Fruit fly (Drosophila melanogaster) whole organism, prepupa: ENCODE measurements around the gene AdipoR.

ENCODE experiments used
- Blimp-1 ChIP-seq: fragments of 200-800 bp; sonication (Bioruptor generic); optimal IDR thresholded peaks from 3 replicates; lab custom pipeline; 2017; ENCODE audit warnings: missing biosample characterization, missing genetic modification characterization, mild to moderate bottlenecking, moderate library complexity, missing genetic modification reagents
- CG10669 ChIP-seq: fragments of 200-800 bp; sonication (Bioruptor generic); optimal IDR thresholded peaks from 3 replicates; lab custom pipeline; 2018; ENCODE audit warnings: missing biosample characterization, mild to moderate bottlenecking, missing genetic modification characterization, moderate library complexity
- CG11294 ChIP-seq: fragments of 200-800 bp; sonication (Bioruptor generic); IDR thresholded peaks from 2 replicates; pipeline ENCODE4 v1.3.6; 2022; ENCODE audit warnings: missing biosample characterization, missing genetic modification characterization
- CG11762 ChIP-seq: fragments of 200-800 bp; sonication (Bioruptor generic); optimal IDR thresholded peaks from 3 replicates; lab custom pipeline; 2016; ENCODE audit warnings: missing biosample characterization, missing genetic modification characterization; ENCODE audit not compliant: insufficient read depth
- CG11902 ChIP-seq: fragments of 200-800 bp; sonication (Bioruptor generic); optimal IDR thresholded peaks from 3 replicates; lab custom pipeline; 2016; ENCODE audit warnings: missing biosample characterization, missing genetic modification characterization
- CG15336 ChIP-seq: fragments of 200-800 bp; sonication (Bioruptor generic); IDR thresholded peaks from 2 replicates; pipeline ENCODE4 v1.3.6; 2022; ENCODE audit warnings: missing biosample characterization, missing genetic modification characterization
- CG3032 ChIP-seq: fragments of 200-800 bp; optimal IDR thresholded peaks from 2 replicates; lab custom pipeline; 2019; ENCODE audit warnings: missing biosample characterization, mild to moderate bottlenecking, missing genetic modification characterization, moderate library complexity
- CG31627 ChIP-seq: fragments of 200-800 bp; sonication (Bioruptor generic); optimal IDR thresholded peaks from 3 replicates; lab custom pipeline; 2016; ENCODE audit warnings: missing biosample characterization, missing genetic modification characterization
- CG32006 ChIP-seq: fragments of 200-800 bp; sonication (Bioruptor generic); optimal IDR thresholded peaks from 3 replicates; lab custom pipeline; 2017; ENCODE audit warnings: missing biosample characterization, mild to moderate bottlenecking, missing genetic modification characterization
- CG34406 ChIP-seq: fragments of 200-800 bp; sonication (Bioruptor generic); optimal IDR thresholded peaks from 3 replicates; lab custom pipeline; 2016; ENCODE audit warnings: missing biosample characterization, missing genetic modification characterization
- CG3919 ChIP-seq: fragments of 200-800 bp; sonication (Bioruptor generic); optimal IDR thresholded peaks from 3 replicates; lab custom pipeline; 2016; ENCODE audit warnings: missing biosample characterization, missing genetic modification characterization
- CG6792 ChIP-seq: fragments of 200-800 bp; sonication (Bioruptor generic); optimal IDR thresholded peaks from 3 replicates; lab custom pipeline; 2016; ENCODE audit warnings: missing biosample characterization, missing genetic modification characterization
- CG6854 ChIP-seq: fragments of 200-800 bp; sonication (Bioruptor generic); optimal IDR thresholded peaks from 2 replicates; lab custom pipeline; 2017; ENCODE audit warnings: missing biosample characterization, mild to moderate bottlenecking, missing genetic modification characterization
- CG7368 ChIP-seq: fragments of 200-800 bp; sonication (Bioruptor generic); optimal IDR thresholded peaks from 3 replicates; lab custom pipeline; 2016; ENCODE audit warnings: missing biosample characterization, missing genetic modification characterization
- CG8119 ChIP-seq: fragments of 200-800 bp; sonication (Bioruptor generic); IDR thresholded peaks from 3 replicates; pipeline ENCODE4 v1.3.6; 2022; ENCODE audit warnings: missing biosample characterization, missing genetic modification characterization
- CG8632 ChIP-seq: fragments of 200-800 bp; sonication (Bioruptor generic); optimal IDR thresholded peaks from 3 replicates; lab custom pipeline; 2016; ENCODE audit warnings: missing biosample characterization, missing genetic modification characterization
- CG9139 ChIP-seq: fragments of 200-800 bp; sonication (Bioruptor generic); optimal IDR thresholded peaks from 3 replicates; lab custom pipeline; 2017; ENCODE audit warnings: missing biosample characterization, mild to moderate bottlenecking, missing genetic modification characterization
- Eip75B ChIP-seq: fragments of 200-800 bp; sonication (Bioruptor generic); optimal IDR thresholded peaks from 3 replicates; lab custom pipeline; 2016; ENCODE audit warnings: missing biosample characterization, missing genetic modification characterization
- Eip78C ChIP-seq: fragments of 200-800 bp; sonication (Bioruptor generic); peaks from one replicate; lab custom pipeline; 2016; ENCODE audit warnings: missing biosample characterization, missing genetic modification characterization
- Eip93F ChIP-seq: fragments of 200-800 bp; sonication (Bioruptor generic); optimal IDR thresholded peaks from 2 replicates; lab custom pipeline; 2016; ENCODE audit warnings: missing biosample characterization, mild to moderate bottlenecking, missing genetic modification characterization
- Ets21C ChIP-seq: fragments of 200-800 bp; sonication (Bioruptor generic); optimal IDR thresholded peaks from 3 replicates; lab custom pipeline; 2016; ENCODE audit warnings: missing biosample characterization, missing genetic modification characterization
- Hr39 ChIP-seq: fragments of 200-800 bp; sonication (Bioruptor generic); optimal IDR thresholded peaks from 2 replicates; lab custom pipeline; 2016; ENCODE audit warnings: missing biosample characterization, missing genetic modification characterization
- Lpt ChIP-seq: fragments of 200-800 bp; sonication (Bioruptor generic); optimal IDR thresholded peaks from 3 replicates; lab custom pipeline; 2016; ENCODE audit warnings: missing biosample characterization, missing genetic modification characterization
- OdsH ChIP-seq: fragments of 200-800 bp; sonication (Bioruptor generic); optimal IDR thresholded peaks from 3 replicates; lab custom pipeline; 2016; ENCODE audit warnings: missing biosample characterization, missing genetic modification characterization
- Sox102F ChIP-seq: fragments of 200-800 bp; sonication (Bioruptor generic); optimal IDR thresholded peaks from 2 replicates; lab custom pipeline; 2016; ENCODE audit warnings: missing biosample characterization, mild to moderate bottlenecking, missing genetic modification characterization
- Sox14 ChIP-seq: fragments of 200-800 bp; sonication (Bioruptor generic); optimal IDR thresholded peaks from 3 replicates; lab custom pipeline; 2016; ENCODE audit warnings: missing biosample characterization, missing genetic modification characterization
- achi ChIP-seq: fragments of 200-800 bp; sonication (Bioruptor generic); optimal IDR thresholded peaks from 3 replicates; lab custom pipeline; 2016; ENCODE audit warnings: missing biosample characterization, missing genetic modification characterization
- acj6 ChIP-seq: fragments of 200-800 bp; sonication (Bioruptor generic); optimal IDR thresholded peaks from 3 replicates; lab custom pipeline; 2016; ENCODE audit warnings: missing biosample characterization, missing genetic modification characterization
- dsx ChIP-seq: fragments of 200-800 bp; optimal IDR thresholded peaks from 3 replicates; lab custom pipeline; 2019; ENCODE audit warnings: missing biosample characterization, mild to moderate bottlenecking, missing genetic modification characterization, moderate library complexity; ENCODE audit not compliant: poor library complexity, severe bottlenecking
- esn ChIP-seq: fragments of 200-800 bp; sonication (Bioruptor generic); optimal IDR thresholded peaks from 2 replicates; lab custom pipeline; 2016; ENCODE audit warnings: missing biosample characterization, mild to moderate bottlenecking, missing genetic modification characterization, moderate library complexity
- fd59A ChIP-seq: fragments of 200-800 bp; sonication (Bioruptor generic); optimal IDR thresholded peaks from 2 replicates; lab custom pipeline; 2017; ENCODE audit warnings: missing biosample characterization, mild to moderate bottlenecking, missing genetic modification characterization, missing genetic modification reagents
- fd85E ChIP-seq: fragments of 200-800 bp; sonication (Bioruptor generic); optimal IDR thresholded peaks from 3 replicates; lab custom pipeline; 2016; ENCODE audit warnings: missing biosample characterization, missing genetic modification characterization
- fkh ChIP-seq: fragments of 200-800 bp; sonication (Bioruptor generic); optimal IDR thresholded peaks from 3 replicates; lab custom pipeline; 2017; ENCODE audit warnings: missing biosample characterization, mild to moderate bottlenecking, missing genetic modification characterization, moderate library complexity
- lz ChIP-seq: fragments of 200-800 bp; sonication (Bioruptor generic); optimal IDR thresholded peaks from 3 replicates; lab custom pipeline; 2016; ENCODE audit warnings: missing biosample characterization, missing genetic modification characterization
- net ChIP-seq: fragments of 200-800 bp; sonication (Bioruptor generic); optimal IDR thresholded peaks from 3 replicates; lab custom pipeline; 2016; ENCODE audit warnings: missing biosample characterization, missing genetic modification characterization
- ss ChIP-seq, 2 experiments: fragments of 200-800 bp; sonication (Bioruptor generic); optimal IDR thresholded peaks; 2 replicates in 1 of 2; 3 replicates in 1 of 2; lab custom pipeline; 2017 to 2018; ENCODE audit warnings: mild to moderate bottlenecking in 2 of 2, missing biosample characterization in 2 of 2, missing genetic modification characterization in 2 of 2, moderate library complexity in 1 of 2
- svp ChIP-seq: fragments of 200-800 bp; sonication (Bioruptor generic); peaks from one replicate; lab custom pipeline; 2016; ENCODE audit warnings: missing biosample characterization, missing genetic modification characterization

The AdipoR gene

dm6 chr3R:22536504-22537423 lies 10.9 kb downstream of the AdipoR start (continued):
- peak; percentile 51 for TF ChIP-seq esn (GFP tag; lab: Kevin White, UChicago)
- peak; percentile 82 for TF ChIP-seq CG3032
- no peak for TF ChIP-seq CG8119 (GFP tag; lab: Robert Waterston, UW)
- peak; percentile 28 for TF ChIP-seq CG31627 (GFP tag; lab: Kevin White, UChicago)
- TF ChIP-seq achi (GFP tag; lab: Kevin White, UChicago): peak; percentile 71
- peak; percentile 54 for TF ChIP-seq CG11902 (GFP tag; lab: Kevin White, UChicago)
- peak; percentile 47 for TF ChIP-seq CG9139
- TF ChIP-seq CG8632: peak; percentile 74
- TF ChIP-seq CG11762 (GFP tag; lab: Kevin White, UChicago): peak; percentile 58
- peak; percentile 46 for TF ChIP-seq net (GFP tag; lab: Kevin White, UChicago)

- TF ChIP-seq Ets21C (GFP tag; lab: Kevin White, UChicago) (no peak), Sox102F (GFP tag; lab: Kevin White, UChicago) (no peak), fkh (GFP tag; lab: Kevin White, UChicago) (peak; percentile 64)
These were observed 11.7 kb downstream of the AdipoR start for dm6 chr3R:22535945-22536344.

dm6 chr3R:22533973-22534931 lies 13.4 kb downstream of the AdipoR start:
- no peak for TF ChIP-seq Hr39
- TF ChIP-seq CG6792 (GFP tag; lab: Kevin White, UChicago): no peak
- no peak for TF ChIP-seq lz (GFP tag; lab: Kevin White, UChicago)
- peak; percentile 53 for TF ChIP-seq Eip78C (GFP tag; lab: Kevin White, UChicago)
- TF ChIP-seq CG15336 (GFP tag; lab: Robert Waterston, UW): no peak
- TF ChIP-seq CG8632: no peak
- peak; percentile 5 for TF ChIP-seq Sox102F (GFP tag; lab: Kevin White, UChicago)
- no peak for TF ChIP-seq CG32006 (GFP tag; lab: Kevin White, UChicago)
- no peak for TF ChIP-seq ss (GFP tag; optimal IDR thresholded peaks at IDR 0.05; lab: Kevin White, UChicago)
- TF ChIP-seq acj6 (GFP tag; lab: Kevin White, UChicago): no peak
- TF ChIP-seq OdsH: no peak
- TF ChIP-seq esn (GFP tag; lab: Kevin White, UChicago): no peak
- TF ChIP-seq dsx: peak; percentile 73
- no peak for TF ChIP-seq Lpt (GFP tag; lab: Kevin White, UChicago)

- TF ChIP-seq CG11294 (no peak), CG3032 (no peak), Sox14 (GFP tag; lab: Kevin White, UChicago) (peak; percentile 59), Eip78C (GFP tag; lab: Kevin White, UChicago) (peak; percentile 47), svp (GFP tag; lab: Kevin White, UChicago) (peak; percentile 45), CG11902 (GFP tag; lab: Kevin White, UChicago) (no peak), CG3919 (GFP tag; lab: Kevin White, UChicago) (no peak), CG10669 (no peak)
These were observed 15.8 kb downstream of the AdipoR start, which contains the start of gene CG33093 for dm6 chr3R:22531801-22532200. Gene CG33093, minus strand, starts transcription at chr3R:22531922.

- TF ChIP-seq achi (GFP tag; lab: Kevin White, UChicago): no peak
- TF ChIP-seq CG6854: peak; percentile 4
- no peak for TF ChIP-seq fd59A (GFP tag; lab: Kevin White, UChicago)
- no peak for TF ChIP-seq lz (GFP tag; lab: Kevin White, UChicago)
- no peak for TF ChIP-seq dsx
- TF ChIP-seq fd85E (GFP tag; lab: Kevin White, UChicago): no peak
- peak; percentile 6 for TF ChIP-seq CG7368
- peak; percentile 32 for TF ChIP-seq CG3919 (GFP tag; lab: Kevin White, UChicago)
- TF ChIP-seq CG10669: peak; percentile 19
- TF ChIP-seq Eip75B: no peak
- 0 out of 2 replicates have a peak, but pooled peaks have one; percentile 8 for TF ChIP-seq CG15336 (GFP tag; lab: Robert Waterston, UW)
- no peak for TF ChIP-seq Blimp-1
- TF ChIP-seq svp (GFP tag; lab: Kevin White, UChicago): no peak
- TF ChIP-seq CG9139: no peak
- peak; percentile 10 for TF ChIP-seq Sox14 (GFP tag; lab: Kevin White, UChicago)
- TF ChIP-seq CG32006 (GFP tag; lab: Kevin White, UChicago): no peak
- no peak for TF ChIP-seq CG34406 (GFP tag; lab: Kevin White, UChicago)
- peak; percentile 97 for TF ChIP-seq fkh (GFP tag; lab: Kevin White, UChicago)
- no peak for TF ChIP-seq Eip93F (GFP tag; lab: Kevin White, UChicago)
- TF ChIP-seq CG11762 (GFP tag; lab: Kevin White, UChicago): no peak
- peak; percentile 80 for TF ChIP-seq Eip78C (GFP tag; lab: Kevin White, UChicago)
These were observed 17.3 kb downstream of the AdipoR start, which contains the start of gene CG33099 for dm6 chr3R:22530305-22530704. Gene CG33099, minus strand, starts transcription at chr3R:22530572.
